Fruit fly (Drosophila melanogaster) whole organism: ENCODE data around the gene meep.

Experiments used
- EcR ChIP-seq, 2 experiments: fragments of >200 bp; optimal IDR thresholded peaks; 2 replicates each; lab custom pipeline; 2017; ENCODE audit warnings: missing biosample characterization in 2 of 2, missing genetic modification characterization in 2 of 2, missing genetic modification reagents in 2 of 2
- pan ChIP-seq: fragments of >200 bp; optimal IDR thresholded peaks from 2 replicates; lab custom pipeline; 2017
- psq ChIP-seq: fragments of >200 bp; optimal IDR thresholded peaks from 2 replicates; lab custom pipeline; 2017

DNA sequence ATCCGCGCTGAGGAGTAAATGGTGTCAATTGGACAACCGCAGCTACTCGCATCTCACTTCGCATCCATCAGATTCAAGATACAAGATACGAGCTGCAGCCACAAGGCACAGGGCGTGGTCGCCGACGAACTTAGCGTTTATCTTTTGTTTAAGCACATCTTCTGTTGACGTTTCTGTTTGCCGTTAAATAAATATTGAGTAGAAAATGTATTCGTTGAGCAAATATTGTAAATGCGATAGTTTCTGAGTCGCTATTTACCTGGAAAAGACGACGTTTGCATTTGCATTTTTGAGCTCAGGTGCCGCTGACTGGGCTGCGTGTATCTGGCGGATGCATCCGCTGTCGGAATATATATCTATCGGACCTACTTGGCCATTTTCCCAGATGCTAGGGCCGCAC lies 36.6 kb downstream of the meep start:
- TF ChIP-seq EcR (GFP tag; optimal IDR thresholded peaks at IDR 0.05; lab: Kevin White, UChicago) (no peak), psq (lab: Kevin White, UChicago) (no peak), pan (lab: Kevin White, UChicago) (no peak)
